Fruit fly (Drosophila melanogaster) whole organism, wandering third instar larva: ENCODE data around the gene Arpc3B.

Source experiments
- Abd-B ChIP-seq: fragments of >200 bp; optimal IDR thresholded peaks from 2 replicates; lab custom pipeline; 2017; ENCODE audit warnings: missing biosample characterization, missing genetic modification characterization
- CG32264 ChIP-seq: fragments of 200-800 bp; sonication (Bioruptor generic); optimal IDR thresholded peaks from 2 replicates; lab custom pipeline; 2016; ENCODE audit warnings: missing biosample characterization, missing genetic modification characterization
- CG9705 ChIP-seq: fragments of 200-800 bp; sonication (Bioruptor generic); optimal IDR thresholded peaks from 2 replicates; lab custom pipeline; 2018; ENCODE audit warnings: missing biosample characterization, mild to moderate bottlenecking, missing genetic modification characterization
- CrebA ChIP-seq: fragments of 200-800 bp; sonication (Bioruptor generic); optimal IDR thresholded peaks from 2 replicates; lab custom pipeline; 2016; ENCODE audit warnings: missing biosample characterization, mild to moderate bottlenecking, missing genetic modification characterization, borderline replicate concordance
- Dfd ChIP-seq: fragments of >200 bp; optimal IDR thresholded peaks from 2 replicates; lab custom pipeline; 2017; ENCODE audit warnings: missing biosample characterization, missing genetic modification characterization
- Dif ChIP-seq: fragments of 200-275, 200-300 bp; sonication (Bioruptor generic); optimal IDR thresholded peaks from 2 replicates; lab custom pipeline; 2018; ENCODE audit warnings: missing biosample characterization, missing genetic modification characterization; ENCODE audit not compliant: partially characterized antibody
- GATAd ChIP-seq: sonication (Bioruptor generic); optimal IDR thresholded peaks from 2 replicates; lab custom pipeline; 2016; ENCODE audit warnings: missing biosample characterization, missing genetic modification characterization
- HLH106 ChIP-seq: fragments of 200-800 bp; optimal IDR thresholded peaks from 3 replicates; lab custom pipeline; 2019; ENCODE audit warnings: missing biosample characterization, mild to moderate bottlenecking, missing genetic modification characterization, moderate library complexity
- Hnf4 ChIP-seq: fragments of 200-800 bp; sonication (Bioruptor generic); optimal IDR thresholded peaks from 2 replicates; lab custom pipeline; 2016; ENCODE audit warnings: missing biosample characterization, mild to moderate bottlenecking, missing genetic modification characterization
- Hr78 ChIP-seq: fragments of >200 bp; optimal IDR thresholded peaks from 2 replicates; lab custom pipeline; 2017; ENCODE audit warnings: missing biosample characterization, missing genetic modification characterization
- Hr83 ChIP-seq: fragments of 200-300 bp; sonication (Bioruptor generic); optimal IDR thresholded peaks from 2 replicates; lab custom pipeline; 2016; ENCODE audit warnings: missing biosample characterization, mild to moderate bottlenecking, missing genetic modification characterization, moderate library complexity; ENCODE audit not compliant: poor library complexity, severe bottlenecking
- Mio ChIP-seq: sonication (Bioruptor generic); optimal IDR thresholded peaks from 2 replicates; lab custom pipeline; 2016; ENCODE audit warnings: missing biosample characterization, missing genetic modification characterization
- Myc ChIP-seq: fragments of >200 bp; optimal IDR thresholded peaks from 2 replicates; lab custom pipeline; 2017
- N ChIP-seq: fragments of >200 bp; optimal IDR thresholded peaks from 2 replicates; lab custom pipeline; 2018; ENCODE audit warnings: missing biosample characterization, missing external identifiers, missing genetic modification characterization
- OdsH ChIP-seq: fragments of 200-800 bp; sonication (Bioruptor generic); optimal IDR thresholded peaks from 2 replicates; lab custom pipeline; 2016; ENCODE audit warnings: missing biosample characterization, mild to moderate bottlenecking, missing genetic modification characterization
- Rel ChIP-seq, 2 experiments: fragments of 200-800 bp; sonication (Bioruptor generic) in 1 of 2; optimal IDR thresholded peaks; 2 replicates in 1 of 2; 3 replicates in 1 of 2; lab custom pipeline; 2016 to 2019; ENCODE audit warnings: mild to moderate bottlenecking in 2 of 2, missing biosample characterization in 2 of 2, missing genetic modification characterization in 2 of 2, moderate library complexity in 1 of 2
- Sp1 ChIP-seq: fragments of 200-800 bp; sonication (Bioruptor generic); optimal IDR thresholded peaks from 3 replicates; lab custom pipeline; 2019; ENCODE audit warnings: missing biosample characterization, mild to moderate bottlenecking, missing genetic modification characterization, moderate library complexity
- Vsx2 ChIP-seq: fragments of 200-300, 225-300 bp; sonication (Bioruptor generic); optimal IDR thresholded peaks from 2 replicates; lab custom pipeline; 2018; ENCODE audit warnings: missing biosample characterization, missing genetic modification characterization; ENCODE audit not compliant: partially characterized antibody
- brk ChIP-seq: fragments of 200-800 bp; sonication (Bioruptor generic); optimal IDR thresholded peaks from 2 replicates; lab custom pipeline; 2016; ENCODE audit warnings: missing biosample characterization, mild to moderate bottlenecking, missing genetic modification characterization
- ey ChIP-seq: fragments of 200-800 bp; sonication (Bioruptor generic); optimal IDR thresholded peaks from 2 replicates; lab custom pipeline; 2016; ENCODE audit warnings: missing biosample characterization, missing genetic modification characterization
- foxo ChIP-seq, 2 experiments: fragments of 200-800 bp; sonication (Bioruptor generic); optimal IDR thresholded peaks; 2 replicates in 1 of 2; 3 replicates in 1 of 2; lab custom pipeline; 2016 to 2017; ENCODE audit warnings: missing biosample characterization in 2 of 2, missing genetic modification characterization in 2 of 2
- fru ChIP-seq: fragments of 200-800 bp; sonication (Bioruptor generic); optimal IDR thresholded peaks from 3 replicates; lab custom pipeline; 2016; ENCODE audit warnings: missing biosample characterization, mild to moderate bottlenecking, missing genetic modification characterization
- jim ChIP-seq: fragments of 175-275, 200-325 bp; sonication (Bioruptor generic); optimal IDR thresholded peaks from 2 replicates; lab custom pipeline; 2016; ENCODE audit warnings: missing biosample characterization, mild to moderate bottlenecking, missing genetic modification characterization
- pan ChIP-seq: fragments of >200 bp; optimal IDR thresholded peaks from 2 replicates; lab custom pipeline; 2017
- psq ChIP-seq: fragments of 200-800 bp; sonication (Bioruptor generic); optimal IDR thresholded peaks from 3 replicates; lab custom pipeline; 2017; ENCODE audit warnings: missing biosample characterization, mild to moderate bottlenecking, missing genetic modification characterization, moderate library complexity
- rgr ChIP-seq: fragments of 200-800 bp; sonication (Bioruptor generic); optimal IDR thresholded peaks from 3 replicates; lab custom pipeline; 2016; ENCODE audit warnings: missing biosample characterization, mild to moderate bottlenecking, missing genetic modification characterization
- sage ChIP-seq: fragments of 200-800 bp; sonication (Bioruptor generic); optimal IDR thresholded peaks from 2 replicates; lab custom pipeline; 2016; ENCODE audit warnings: missing biosample characterization, mild to moderate bottlenecking, missing genetic modification characterization
- sv ChIP-seq: fragments of 200-800 bp; sonication (Bioruptor generic); optimal IDR thresholded peaks from 3 replicates; lab custom pipeline; 2016; ENCODE audit warnings: missing biosample characterization, missing genetic modification characterization
- woc ChIP-seq: sonication (Bioruptor generic); optimal IDR thresholded peaks from 2 replicates; lab custom pipeline; 2016; ENCODE audit warnings: missing biosample characterization, mild to moderate bottlenecking, missing genetic modification characterization

Gene Arpc3B

dm6 chrX:17078139-17078977, 27.3 kb downstream of the Arpc3B start, which contains the start of gene CG4949:
Gene CG4949, plus strand, starts transcription at chrX:17078836.
- TF ChIP-seq pan (no peak), foxo (GFP tag; optimal IDR thresholded peaks at IDR 0.05; lab: Kevin White, UChicago) (peak in 1 of 2 experiments; percentile 6), fru (GFP tag; lab: Kevin White, UChicago) (no peak), woc (GFP tag; lab: Kevin White, UChicago) (no peak), Abd-B (GFP tag; lab: Kevin White, UChicago) (no peak), CG32264 (GFP tag; lab: Kevin White, UChicago) (no peak), sage (GFP tag; lab: Kevin White, UChicago) (peak; percentile 33), GATAd (no peak), Dif (GFP tag; lab: Kevin White, UChicago) (no peak), rgr (GFP tag; lab: Kevin White, UChicago) (no peak), HLH106 (peak; percentile 36), jim (GFP tag; lab: Kevin White, UChicago) (no peak), OdsH (GFP tag; lab: Kevin White, UChicago) (no peak), CG9705 (GFP tag; lab: Kevin White, UChicago) (no peak)

dm6 chrX:17077290-17078138, 28.1 kb downstream of the Arpc3B start, which contains the start of gene wcy:
Gene wcy, minus strand, starts transcription at chrX:17077897.
- TF ChIP-seq psq, result peak; percentile 95
- TF ChIP-seq woc (GFP tag; lab: Kevin White, UChicago), result peak; percentile 19
- TF ChIP-seq fru (GFP tag; lab: Kevin White, UChicago), result no peak
- no peak for TF ChIP-seq Hnf4 (GFP tag; lab: Kevin White, UChicago)
- peak; percentile 86 for TF ChIP-seq N (GFP tag; lab: Kevin White, UChicago)
- TF ChIP-seq brk, result no peak
- peak; percentile 25 for TF ChIP-seq Sp1 (GFP tag; lab: Kevin White, UChicago)
- TF ChIP-seq Myc, result peak; percentile 76
- TF ChIP-seq rgr (GFP tag; lab: Kevin White, UChicago), result peak; percentile 3
- peak; percentile 46 for TF ChIP-seq HLH106
- no peak for TF ChIP-seq Rel (GFP tag; optimal IDR thresholded peaks at IDR 0.05; lab: Kevin White, UChicago)
- TF ChIP-seq Rel (tag; optimal IDR thresholded peaks at IDR 0.05; lab: Kevin White, UChicago), result peak; percentile 43
- TF ChIP-seq Abd-B (GFP tag; lab: Kevin White, UChicago), result peak; percentile 57
- TF ChIP-seq OdsH (GFP tag; lab: Kevin White, UChicago), result no peak
- TF ChIP-seq foxo (GFP tag; optimal IDR thresholded peaks at IDR 0.05; lab: Kevin White, UChicago), result peak in 1 of 2 experiments; percentile 7

- TF ChIP-seq CrebA (no peak), N (GFP tag; lab: Kevin White, UChicago) (peak; percentile 39)
These were observed 29.0 kb downstream of the Arpc3B start for dm6 chrX:17076449-17077289.

dm6 chrX:17068423-17068822, 37.2 kb downstream of the Arpc3B start, which contains the start of gene CG43077:
Gene CG43077, minus strand, starts transcription at chrX:17068523.
- TF ChIP-seq Hr78 (GFP tag; lab: Kevin White, UChicago), result no peak
- no peak for TF ChIP-seq Dfd (GFP tag; lab: Kevin White, UChicago)
- TF ChIP-seq Sp1 (GFP tag; lab: Kevin White, UChicago), result no peak
- no peak for TF ChIP-seq Mio (GFP tag; lab: Kevin White, UChicago)
- no peak for TF ChIP-seq woc (GFP tag; lab: Kevin White, UChicago)

dm6 chrX:17066632-17067031, 39.0 kb downstream of the Arpc3B start, which contains the start of gene CG45002:
Gene CG45002, minus strand, starts transcription at chrX:17066732.
- TF ChIP-seq brk (no peak), HLH106 (no peak), sv (GFP tag; lab: Kevin White, UChicago) (no peak), foxo (GFP tag; optimal IDR thresholded peaks at IDR 0.05; lab: Kevin White, UChicago) (no peak), Hr83 (GFP tag; lab: Kevin White, UChicago) (no peak), woc (GFP tag; lab: Kevin White, UChicago) (no peak), Vsx2 (GFP tag; lab: Kevin White, UChicago) (no peak), fru (GFP tag; lab: Kevin White, UChicago) (no peak), ey (GFP tag; lab: Kevin White, UChicago) (no peak), Hr78 (GFP tag; lab: Kevin White, UChicago) (no peak)
